Fruit fly (Drosophila melanogaster) whole organism, embryonic: ENCODE measurements around the gene SecCl.

Experiments
- B-H1 ChIP-seq: fragments of 200-800 bp; sonication (Bioruptor generic); IDR thresholded peaks from 3 replicates; pipeline ENCODE4 v1.3.6; 2022; ENCODE audit warnings: missing biosample characterization, missing genetic modification characterization
- CG10462 ChIP-seq: fragments of 200-800 bp; sonication (Bioruptor generic); optimal IDR thresholded peaks from 2 replicates; lab custom pipeline; 2016; ENCODE audit warnings: missing biosample characterization, missing genetic modification characterization
- CG11456 ChIP-seq: fragments of 200-800 bp; sonication (Bioruptor generic); IDR thresholded peaks from 3 replicates; pipeline ENCODE4 v1.3.6; 2022; ENCODE audit warnings: missing biosample characterization, missing genetic modification characterization
- CG12155 ChIP-seq: fragments of 200-800 bp; sonication (Bioruptor generic); optimal IDR thresholded peaks from 3 replicates; lab custom pipeline; 2016; ENCODE audit warnings: missing biosample characterization, missing genetic modification characterization
- CG13296 ChIP-seq: fragments of 200-800 bp; sonication (Bioruptor generic); optimal IDR thresholded peaks from 3 replicates; lab custom pipeline; 2018; ENCODE audit warnings: missing biosample characterization, mild to moderate bottlenecking, missing genetic modification characterization
- CG13624 ChIP-seq: fragments of 200-800 bp; sonication (Bioruptor generic); optimal IDR thresholded peaks from 2 replicates; lab custom pipeline; 2016; ENCODE audit warnings: missing biosample characterization, missing genetic modification characterization
- CG13894 ChIP-seq: fragments of 200-800 bp; sonication (Bioruptor generic); optimal IDR thresholded peaks from 3 replicates; lab custom pipeline; 2018; ENCODE audit warnings: missing biosample characterization, mild to moderate bottlenecking, missing genetic modification characterization, moderate library complexity
- CG14050 ChIP-seq: fragments of 200-800 bp; sonication (Bioruptor generic); IDR thresholded peaks from 3 replicates; pipeline ENCODE4 v1.3.6; 2022; ENCODE audit warnings: missing biosample characterization, missing genetic modification characterization
- CG17186 ChIP-seq: fragments of 200-800 bp; sonication (Bioruptor generic); optimal IDR thresholded peaks from 3 replicates; lab custom pipeline; 2017; ENCODE audit warnings: missing biosample characterization, missing genetic modification reagents, missing genetic modification characterization
- CG17568 ChIP-seq: fragments of 200-800 bp; sonication (Bioruptor generic); optimal IDR thresholded peaks from 2 replicates; lab custom pipeline; 2018; ENCODE audit warnings: missing biosample characterization, mild to moderate bottlenecking, missing genetic modification characterization, moderate library complexity
- CG30020 ChIP-seq: fragments of 200-800 bp; optimal IDR thresholded peaks from 2 replicates; lab custom pipeline; 2019; ENCODE audit warnings: missing biosample characterization, mild to moderate bottlenecking, missing genetic modification characterization, moderate library complexity
- CG31365 ChIP-seq: fragments of 200-800 bp; sonication (Bioruptor generic); optimal IDR thresholded peaks from 2 replicates; lab custom pipeline; 2018; ENCODE audit warnings: missing biosample characterization, mild to moderate bottlenecking, missing genetic modification characterization
- CG3726 ChIP-seq: fragments of 200-800 bp; sonication (Bioruptor generic); IDR thresholded peaks from 3 replicates; pipeline ENCODE4, ENCODE4 v1.3.6; 2022; ENCODE audit warnings: missing biosample characterization, missing genetic modification characterization
- CG4820 ChIP-seq: fragments of 200-800 bp; sonication (Bioruptor generic); optimal IDR thresholded peaks from 3 replicates; lab custom pipeline; 2016; ENCODE audit warnings: missing biosample characterization, missing genetic modification characterization
- CG4854 ChIP-seq: fragments of 200-800 bp; sonication (Bioruptor generic); optimal IDR thresholded peaks from 2 replicates; lab custom pipeline; 2016; ENCODE audit warnings: missing biosample characterization, missing genetic modification characterization, inconsistent platforms
- CG6791 ChIP-seq: fragments of 200-800 bp; sonication (Bioruptor generic); IDR thresholded peaks from 3 replicates; pipeline ENCODE4 v1.3.6; 2022; ENCODE audit warnings: missing biosample characterization, missing genetic modification characterization; ENCODE audit not compliant: partially characterized antibody
- CG9609 ChIP-seq: fragments of 200-800 bp; sonication (Bioruptor generic); optimal IDR thresholded peaks from 3 replicates; lab custom pipeline; 2016; ENCODE audit warnings: missing biosample characterization, missing genetic modification characterization
- Dad ChIP-seq: fragments of 200-800 bp; sonication (Bioruptor generic); optimal IDR thresholded peaks from 3 replicates; lab custom pipeline; 2016; ENCODE audit warnings: missing biosample characterization, missing genetic modification characterization
- Fer1 ChIP-seq: fragments of 200-800 bp; sonication (Bioruptor generic); optimal IDR thresholded peaks from 2 replicates; lab custom pipeline; 2017; ENCODE audit warnings: missing biosample characterization, mild to moderate bottlenecking, missing genetic modification characterization
- Gsc ChIP-seq: fragments of 200-800 bp; sonication (Bioruptor generic); IDR thresholded peaks from 2 replicates; pipeline ENCODE4 v1.3.6; 2022; ENCODE audit warnings: missing biosample characterization, missing genetic modification characterization
- HLH4C ChIP-seq: fragments of 200-800 bp; sonication (Bioruptor generic); IDR thresholded peaks from 3 replicates; pipeline ENCODE4 v1.3.6; 2022; ENCODE audit warnings: missing biosample characterization, missing genetic modification characterization; ENCODE audit not compliant: partially characterized antibody
- Mes4 ChIP-seq: fragments of 200-800 bp; sonication (Bioruptor generic); optimal IDR thresholded peaks from 2 replicates; lab custom pipeline; 2016; ENCODE audit warnings: missing biosample characterization, missing genetic modification characterization
- Poxn ChIP-seq: fragments of 200-800 bp; sonication (Bioruptor generic); IDR thresholded peaks from 2 replicates; pipeline ENCODE4 v1.3.6; 2022; ENCODE audit warnings: missing biosample characterization, missing genetic modification characterization
- Rx ChIP-seq: fragments of 200-800 bp; sonication (Bioruptor generic); IDR thresholded peaks from 2 replicates; pipeline ENCODE4 v1.3.6; 2022; ENCODE audit warnings: missing biosample characterization, missing genetic modification characterization
- Trl ChIP-seq, 3 experiments: fragments of >200 bp in 2 of 3; fragments of 200-800 bp in 1 of 3; sonication (Bioruptor generic) in 1 of 3; optimal IDR thresholded peaks; 2 replicates in 1 of 3; 3 replicates in 2 of 3; lab custom pipeline; 2016 to 2017; ENCODE audit warnings: missing biosample characterization in 1 of 3, missing genetic modification characterization in 1 of 3
- YL-1 ChIP-seq: fragments of 200-800 bp; sonication (Bioruptor generic); optimal IDR thresholded peaks from 3 replicates; lab custom pipeline; 2017; ENCODE audit warnings: missing biosample characterization, mild to moderate bottlenecking, missing genetic modification characterization
- aop ChIP-seq: fragments of 200-800 bp; sonication (Bioruptor generic); IDR thresholded peaks from 2 replicates; pipeline ENCODE4 v1.3.6; 2022; ENCODE audit warnings: missing biosample characterization, missing genetic modification characterization
- az2 ChIP-seq: fragments of 200-800 bp; sonication (Bioruptor generic); optimal IDR thresholded peaks from 3 replicates; lab custom pipeline; 2016; ENCODE audit warnings: missing biosample characterization, missing genetic modification characterization
- bab2 ChIP-seq: fragments of 200-800 bp; sonication (Bioruptor generic); optimal IDR thresholded peaks from 2 replicates; lab custom pipeline; 2016; ENCODE audit warnings: missing biosample characterization, missing genetic modification characterization
- crc ChIP-seq: fragments of 200-800 bp; sonication (Bioruptor generic); optimal IDR thresholded peaks from 2 replicates; lab custom pipeline; 2016; ENCODE audit warnings: missing biosample characterization, missing genetic modification characterization
- danr ChIP-seq: fragments of 200-800 bp; sonication (Bioruptor generic); IDR thresholded peaks from 2 replicates; pipeline ENCODE4 v1.3.6; 2022; ENCODE audit warnings: missing biosample characterization, missing genetic modification characterization
- dimm ChIP-seq: fragments of 200-800 bp; sonication (Bioruptor generic); IDR thresholded peaks from 2 replicates; pipeline ENCODE4 v1.3.6; 2022; ENCODE audit warnings: missing biosample characterization, missing genetic modification characterization
- dpn ChIP-seq, 2 experiments: fragments of 200-800 bp; sonication (Bioruptor generic); optimal IDR thresholded peaks; 3 replicates each; lab custom pipeline; 2016; ENCODE audit warnings: missing biosample characterization in 2 of 2, missing genetic modification characterization in 2 of 2
- fd102C ChIP-seq: fragments of 200-800 bp; sonication (Bioruptor generic); optimal IDR thresholded peaks from 2 replicates; lab custom pipeline; 2018; ENCODE audit warnings: missing biosample characterization, mild to moderate bottlenecking, missing genetic modification characterization, moderate library complexity
- fd96Cb ChIP-seq: fragments of 200-800 bp; sonication (Bioruptor generic); optimal IDR thresholded peaks from 2 replicates; lab custom pipeline; 2018; ENCODE audit warnings: missing biosample characterization, mild to moderate bottlenecking, missing genetic modification characterization, moderate library complexity
- fru ChIP-seq: fragments of >200 bp; optimal IDR thresholded peaks from 2 replicates; lab custom pipeline; 2017
- ftz-f1 ChIP-seq: fragments of 200-800 bp; sonication (Bioruptor generic); optimal IDR thresholded peaks from 2 replicates; lab custom pipeline; 2016; ENCODE audit warnings: missing biosample characterization, missing genetic modification characterization
- gce ChIP-seq: fragments of 200-800 bp; sonication (Bioruptor generic); IDR thresholded peaks from 3 replicates; pipeline ENCODE4 v1.3.6; 2022; ENCODE audit warnings: missing biosample characterization, missing genetic modification characterization
- grn ChIP-seq: fragments of 200-800 bp; sonication (Bioruptor generic); optimal IDR thresholded peaks from 3 replicates; lab custom pipeline; 2017; ENCODE audit warnings: missing biosample characterization, missing genetic modification characterization
- gro ChIP-seq: fragments of 200-800 bp; sonication (Bioruptor generic); optimal IDR thresholded peaks from 2 replicates; lab custom pipeline; 2016; ENCODE audit warnings: missing biosample characterization, missing genetic modification characterization
- hbn ChIP-seq: fragments of 200-800 bp; sonication (Bioruptor generic); IDR thresholded peaks from 2 replicates; pipeline ENCODE4 v1.3.6; 2022; ENCODE audit warnings: missing biosample characterization, missing genetic modification characterization; ENCODE audit not compliant: partially characterized antibody
- nerfin-2 ChIP-seq: fragments of 200-800 bp; sonication (Bioruptor generic); IDR thresholded peaks from 2 replicates; pipeline ENCODE4 v1.3.6; 2022; ENCODE audit warnings: missing biosample characterization, missing genetic modification characterization; ENCODE audit not compliant: partially characterized antibody
- rib ChIP-seq: fragments of 200-800 bp; sonication (Bioruptor generic); IDR thresholded peaks from 2 replicates; pipeline ENCODE4 v1.3.6; 2022; ENCODE audit warnings: missing biosample characterization, missing genetic modification characterization
- scrt ChIP-seq: fragments of 200-800 bp; sonication (Bioruptor generic); optimal IDR thresholded peaks from 2 replicates; lab custom pipeline; 2018; ENCODE audit warnings: missing biosample characterization, mild to moderate bottlenecking, missing genetic modification characterization, moderate library complexity
- slp2 ChIP-seq: fragments of 200-800 bp; sonication (Bioruptor generic); optimal IDR thresholded peaks from 2 replicates; lab custom pipeline; 2016; ENCODE audit warnings: missing biosample characterization, missing genetic modification characterization
- ssp ChIP-seq: fragments of 200-800 bp; sonication (Bioruptor generic); IDR thresholded peaks from 2 replicates; pipeline ENCODE4 v1.3.6; 2022; ENCODE audit warnings: missing biosample characterization, missing genetic modification characterization
- tll ChIP-seq, 2 experiments: fragments of 200-800 bp in 1 of 2; fragments of >200 bp in 1 of 2; sonication (Bioruptor generic) in 1 of 2; optimal IDR thresholded peaks; 2 replicates each; lab custom pipeline; 2017 to 2019; ENCODE audit warnings: missing biosample characterization in 2 of 2, missing genetic modification characterization in 2 of 2, mild to moderate bottlenecking in 1 of 2, moderate library complexity in 1 of 2
- ttk ChIP-seq: fragments of 200-800 bp; sonication (Bioruptor generic); IDR thresholded peaks from 2 replicates; pipeline ENCODE4 v2.1.2; 2022; ENCODE audit warnings: missing biosample characterization, missing genetic modification characterization
- wor ChIP-seq: fragments of 200-800 bp; sonication (Bioruptor generic); IDR thresholded peaks from 2 replicates; pipeline ENCODE4 v1.3.6; 2022; ENCODE audit warnings: missing biosample characterization, missing genetic modification characterization
- zen ChIP-seq: fragments of 200-800 bp; sonication (Bioruptor generic); optimal IDR thresholded peaks from 3 replicates; lab custom pipeline; 2018; ENCODE audit warnings: missing biosample characterization, mild to moderate bottlenecking, missing genetic modification characterization, moderate library complexity

SecCl gene

dm6 chr3L:17513893-17514616 is 44.1 kb downstream of the SecCl start, which contains the start of the genes U4-U6-60K and CG7564 (continued):
- TF ChIP-seq fd102C (GFP tag; lab: Kevin White, UChicago) (no peak), CG14050 (GFP tag; lab: Robert Waterston, UW) (no peak), ttk (GFP tag; lab: Robert Waterston, UW) (no peak), az2 (GFP tag; lab: Kevin White, UChicago) (peak; percentile 43), dpn (GFP tag; optimal IDR thresholded peaks at IDR 0.05; lab: Kevin White, UChicago) (peak; percentile 48 to 63), fru (lab: Kevin White, UChicago) (no peak), wor (GFP tag; lab: Robert Waterston, UW) (no peak), CG4854 (GFP tag; lab: Kevin White, UChicago) (peak; percentile 22), CG17568 (GFP tag; lab: Kevin White, UChicago) (no peak), tll (GFP tag; optimal IDR thresholded peaks at IDR 0.05; lab: Kevin White, UChicago) (peak in 1 of 2 experiments; percentile 71), rib (no peak), ssp (GFP tag; lab: Robert Waterston, UW) (peak; percentile 54), gce (GFP tag; lab: Robert Waterston, UW) (no peak), hbn (GFP tag; lab: Robert Waterston, UW) (peak; percentile 87), CG31365 (no peak), B-H1 (no peak), CG6791 (GFP tag; lab: Robert Waterston, UW) (peak; percentile 97), Rx (GFP tag; lab: Robert Waterston, UW) (no peak; the same call in 1 of the 2 replicates), Poxn (GFP tag; lab: Robert Waterston, UW) (no peak), nerfin-2 (peak; percentile 96), HLH4C (GFP tag; lab: Robert Waterston, UW) (peak; percentile 95), scrt (GFP tag; lab: Kevin White, UChicago) (no peak), YL-1 (GFP tag; lab: Kevin White, UChicago) (peak; percentile 74), grn (GFP tag; lab: Kevin White, UChicago) (peak; percentile 65), gro (GFP tag; lab: Kevin White, UChicago) (no peak), ftz-f1 (GFP tag; lab: Kevin White, UChicago) (no peak), CG30020 (peak; percentile 63), Trl (optimal IDR thresholded peaks at IDR 0.05; lab: Kevin White, UChicago) (no peak), Trl (GFP tag; optimal IDR thresholded peaks at IDR 0.05; lab: Kevin White, UChicago) (peak; percentile 38), CG9609 (GFP tag; lab: Kevin White, UChicago) (peak; percentile 44), CG10462 (GFP tag; lab: Kevin White, UChicago) (peak; percentile 15), CG3726 (GFP tag; lab: Robert Waterston, UW) (no peak), Mes4 (GFP tag; lab: Kevin White, UChicago) (no peak), crc (peak; percentile 15), CG13296 (GFP tag; lab: Kevin White, UChicago) (no peak), Dad (peak; percentile 22), fd96Cb (tag; lab: Kevin White, UChicago) (peak; percentile 40), CG11456 (GFP tag; lab: Robert Waterston, UW) (peak; percentile 61; the same call in 2 of the 3 replicates), slp2 (GFP tag; lab: Kevin White, UChicago) (peak; percentile 22), CG13624 (GFP tag; lab: Kevin White, UChicago) (peak; percentile 41), CG17186 (GFP tag; lab: Kevin White, UChicago) (peak; percentile 37), dimm (GFP tag; lab: Robert Waterston, UW) (no peak), CG13894 (tag; lab: Kevin White, UChicago) (no peak), bab2 (GFP tag; lab: Kevin White, UChicago) (no peak), CG4820 (GFP tag; lab: Kevin White, UChicago) (peak; percentile 51), zen (tag; lab: Kevin White, UChicago) (peak; percentile 50), aop (GFP tag; lab: Robert Waterston, UW) (no peak), Fer1 (no peak), danr (no peak), Gsc (no peak), CG12155 (peak; percentile 77)
